Fruit fly (Drosophila melanogaster) whole organism, embryonic: Measurements from ENCODE around the gene cv-c.

Source experiments
- Aef1 ChIP-seq: fragments of 200-800 bp; sonication (Bioruptor generic); IDR thresholded peaks from 3 replicates; pipeline ENCODE4 v1.3.6; 2022; ENCODE audit warnings: missing biosample characterization, missing genetic modification characterization
- CG11456 ChIP-seq: fragments of 200-800 bp; sonication (Bioruptor generic); IDR thresholded peaks from 3 replicates; pipeline ENCODE4 v1.3.6; 2022; ENCODE audit warnings: missing biosample characterization, missing genetic modification characterization
- CG5245 ChIP-seq: fragments of 200-800 bp; sonication (Bioruptor generic); optimal IDR thresholded peaks from 3 replicates; lab custom pipeline; 2016; ENCODE audit warnings: missing biosample characterization, missing genetic modification characterization
- CG8089 ChIP-seq: fragments of 200-800 bp; sonication (Bioruptor generic); optimal IDR thresholded peaks from 3 replicates; lab custom pipeline; 2016; ENCODE audit warnings: missing biosample characterization, missing genetic modification characterization
- dati ChIP-seq: fragments of 200-800 bp; sonication (Bioruptor generic); IDR thresholded peaks from 2 replicates; pipeline ENCODE4 v1.3.6; 2022; ENCODE audit warnings: missing biosample characterization, missing genetic modification characterization
- dmrt99B ChIP-seq: fragments of 200-800 bp; sonication (Bioruptor generic); optimal IDR thresholded peaks from 2 replicates; lab custom pipeline; 2018; ENCODE audit warnings: missing biosample characterization, mild to moderate bottlenecking, missing genetic modification characterization, moderate library complexity
- odd ChIP-seq: fragments of 200-800 bp; sonication (Bioruptor generic); optimal IDR thresholded peaks from 2 replicates; lab custom pipeline; 2017; ENCODE audit warnings: missing biosample characterization, mild to moderate bottlenecking, missing genetic modification characterization
- pnt ChIP-seq: fragments of 200-800 bp; sonication (Bioruptor generic); optimal IDR thresholded peaks from 3 replicates; lab custom pipeline; 2016; ENCODE audit warnings: missing biosample characterization, missing genetic modification characterization
- pros ChIP-seq: fragments of 200-800 bp; sonication (Bioruptor generic); optimal IDR thresholded peaks from 3 replicates; lab custom pipeline; 2019; ENCODE audit warnings: missing biosample characterization, mild to moderate bottlenecking, missing genetic modification characterization, moderate library complexity
- sug ChIP-seq: fragments of 200-800 bp; optimal IDR thresholded peaks from 2 replicates; lab custom pipeline; 2019; ENCODE audit warnings: missing biosample characterization, mild to moderate bottlenecking, missing genetic modification characterization, moderate library complexity
- tll ChIP-seq, 2 experiments: fragments of 200-800 bp in 1 of 2; fragments of >200 bp in 1 of 2; sonication (Bioruptor generic) in 1 of 2; optimal IDR thresholded peaks; 2 replicates each; lab custom pipeline; 2017 to 2019; ENCODE audit warnings: missing biosample characterization in 2 of 2, missing genetic modification characterization in 2 of 2, mild to moderate bottlenecking in 1 of 2, moderate library complexity in 1 of 2

- TF ChIP-seq odd (GFP tag; lab: Kevin White, UChicago): no peak
- TF ChIP-seq sug (tag; lab: Kevin White, UChicago): peak; percentile 79
- no peak for TF ChIP-seq pros (GFP tag; lab: Kevin White, UChicago)
- TF ChIP-seq CG11456 (GFP tag; lab: Robert Waterston, UW): peak; percentile 53; the same call in 2 of the 3 replicates
- TF ChIP-seq dmrt99B (tag; lab: Kevin White, UChicago): no peak
- peak; percentile 30 for TF ChIP-seq pnt
- TF ChIP-seq CG5245: no peak
- TF ChIP-seq tll (GFP tag; optimal IDR thresholded peaks at IDR 0.05; lab: Kevin White, UChicago): peak; percentile 59 to 68
- no peak for TF ChIP-seq dati (GFP tag; lab: Robert Waterston, UW)
- peak; percentile 60 for TF ChIP-seq Aef1 (GFP tag; lab: Robert Waterston, UW)
- TF ChIP-seq CG8089 (GFP tag; lab: Kevin White, UChicago): no peak
Observed at dm6 chr3R:14511123-14511908, 29.8 kb upstream of the cv-c start, which contains the start of the genes HtrA2 and mRpL11.
